Fruit fly (Drosophila melanogaster) whole organism, wandering third instar larva: ENCODE measurements around the gene Ccn.

ENCODE experiments used
- Dif ChIP-seq: fragments of 200-275, 200-300 bp; sonication (Bioruptor generic); optimal IDR thresholded peaks from 2 replicates; lab custom pipeline; 2018; ENCODE audit warnings: missing biosample characterization, missing genetic modification characterization; ENCODE audit not compliant: partially characterized antibody
- sv ChIP-seq: fragments of 200-800 bp; sonication (Bioruptor generic); optimal IDR thresholded peaks from 3 replicates; lab custom pipeline; 2016; ENCODE audit warnings: missing biosample characterization, missing genetic modification characterization

DNA sequence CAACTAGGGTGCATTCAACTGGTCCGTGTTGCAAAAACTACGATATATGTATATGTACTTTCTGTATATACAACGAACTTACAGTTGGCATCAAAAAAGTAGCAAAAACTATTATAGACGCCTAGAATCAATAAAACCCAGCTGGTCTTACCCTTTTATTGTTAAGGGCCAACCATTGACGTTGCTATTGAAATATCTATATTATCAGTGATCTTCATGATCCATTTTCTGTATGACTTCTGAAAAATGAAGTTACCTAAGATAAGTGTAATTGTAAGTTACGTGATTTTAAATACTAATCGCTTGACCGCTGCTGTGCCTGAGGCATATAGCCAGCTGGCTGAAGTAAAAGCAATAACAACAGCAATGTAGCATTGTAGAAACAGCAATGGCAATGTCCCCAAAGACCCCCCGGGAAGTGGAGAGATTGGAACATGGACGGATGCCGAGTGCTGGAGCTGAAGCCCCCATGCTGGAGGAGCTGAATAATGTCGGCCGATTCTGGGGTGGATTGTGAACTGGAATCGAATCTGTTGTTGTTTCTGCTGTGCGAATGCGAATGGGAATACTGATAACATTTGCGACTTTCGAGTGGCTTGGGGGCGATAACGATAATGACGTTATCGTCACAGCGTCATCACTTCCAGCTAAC, 32.0 kb upstream of the Ccn start:
- TF ChIP-seq sv (GFP tag; lab: Kevin White, UChicago) (no peak), Dif (GFP tag; lab: Kevin White, UChicago) (no peak)
